Worm (Caenorhabditis elegans) whole organism, late embryonic: Measurements from ENCODE around the gene Y51A2D.8.

Source experiments
- C08G9.2 ChIP-seq: sonication (generic microtip); optimal IDR thresholded peaks from 2 replicates; lab custom pipeline; 2016; ENCODE audit warnings: mild to moderate bottlenecking, missing genetic modification characterization, moderate library complexity, missing compliant biosample characterization
- F13H6.1 ChIP-seq: sonication (generic microtip); optimal IDR thresholded peaks from 2 replicates; lab custom pipeline; 2016; ENCODE audit warnings: missing genetic modification characterization, missing compliant biosample characterization
- K02D7.2 ChIP-seq: sonication (generic microtip); optimal IDR thresholded peaks from 2 replicates; lab custom pipeline; 2017; ENCODE audit warnings: mild to moderate bottlenecking, missing genetic modification characterization, missing compliant biosample characterization
- K09A11.1 ChIP-seq: sonication (generic microtip); optimal IDR thresholded peaks from 2 replicates; lab custom pipeline; 2017; ENCODE audit warnings: antibody characterized with exemption, mild to moderate bottlenecking, missing genetic modification characterization, missing compliant biosample characterization; ENCODE audit not compliant: insufficient read depth
- Y22D7AL.16 ChIP-seq: sonication (generic microtip); optimal IDR thresholded peaks from 2 replicates; lab custom pipeline; 2016; ENCODE audit warnings: missing genetic modification characterization, missing compliant biosample characterization
- ahr-1 ChIP-seq: sonication (generic microtip); optimal IDR thresholded peaks from 2 replicates; lab custom pipeline; 2016; ENCODE audit warnings: missing genetic modification characterization, missing compliant biosample characterization
- ama-1 ChIP-seq: fragments of 150-350 bp; optimal IDR thresholded peaks from 2 replicates; lab custom pipeline; 2014
- ceh-14 ChIP-seq: sonication (generic microtip); optimal IDR thresholded peaks from 2 replicates; lab custom pipeline; 2016; ENCODE audit warnings: missing genotype, missing genetic modification characterization, missing compliant biosample characterization
- ceh-18 ChIP-seq: sonication (generic microtip); optimal IDR thresholded peaks from 2 replicates; lab custom pipeline; 2016; ENCODE audit warnings: missing genetic modification characterization, missing compliant biosample characterization
- ceh-19 ChIP-seq: fragments of 200-800 bp; sonication (Bioruptor generic); optimal IDR thresholded peaks from 2 replicates; lab custom pipeline; 2018; ENCODE audit warnings: mild to moderate bottlenecking, missing genetic modification characterization, missing compliant biosample characterization
- ceh-2 ChIP-seq: sonication (generic microtip); optimal IDR thresholded peaks from 2 replicates; lab custom pipeline; 2016; ENCODE audit warnings: missing genotype, missing genetic modification characterization, missing compliant biosample characterization
- ceh-24 ChIP-seq: sonication (generic microtip); optimal IDR thresholded peaks from 2 replicates; lab custom pipeline; 2016; ENCODE audit warnings: mild to moderate bottlenecking, missing genetic modification characterization, missing compliant biosample characterization
- ceh-34 ChIP-seq: sonication (generic microtip); optimal IDR thresholded peaks from 2 replicates; lab custom pipeline; 2016; ENCODE audit warnings: mild to moderate bottlenecking, missing genetic modification characterization, missing compliant biosample characterization
- ceh-45 ChIP-seq: fragments of 200-800 bp; sonication (Bioruptor generic); IDR thresholded peaks from 2 replicates; pipeline ENCODE4 v1.3.6; 2022; ENCODE audit warnings: missing genetic modification reagents, missing genetic modification characterization, missing compliant biosample characterization
- ceh-6 ChIP-seq: fragments of 200-800 bp; sonication (Bioruptor generic); optimal IDR thresholded peaks from 2 replicates; lab custom pipeline; 2018; ENCODE audit warnings: mild to moderate bottlenecking, missing genetic modification characterization, missing compliant biosample characterization
- ceh-9 ChIP-seq: sonication (generic microtip); optimal IDR thresholded peaks from 2 replicates; lab custom pipeline; 2016; ENCODE audit warnings: mild to moderate bottlenecking, missing genetic modification characterization, inconsistent platforms, missing compliant biosample characterization
- dmd-4 ChIP-seq: sonication (generic microtip); optimal IDR thresholded peaks from 2 replicates; lab custom pipeline; 2016; ENCODE audit warnings: borderline replicate concordance, missing genetic modification characterization, missing compliant biosample characterization
- dve-1 ChIP-seq: sonication (generic microtip); optimal IDR thresholded peaks from 2 replicates; lab custom pipeline; 2017; ENCODE audit warnings: antibody characterized with exemption, mild to moderate bottlenecking, missing genetic modification characterization, missing compliant biosample characterization
- ets-4 ChIP-seq: sonication (generic microtip); optimal IDR thresholded peaks from 2 replicates; lab custom pipeline; 2016; ENCODE audit warnings: missing genetic modification characterization, missing compliant biosample characterization
- fax-1 ChIP-seq: sonication (generic microtip); optimal IDR thresholded peaks from 2 replicates; lab custom pipeline; 2016; ENCODE audit warnings: missing genotype, missing genetic modification characterization, missing compliant biosample characterization
- fkh-10 ChIP-seq: fragments of 150-350 bp; optimal IDR thresholded peaks from 2 replicates; lab custom pipeline; 2014; ENCODE audit warnings: missing biosample characterization, missing genetic modification reagents, missing genetic modification characterization
- gmeb-2 ChIP-seq: sonication (generic microtip); optimal IDR thresholded peaks from 2 replicates; lab custom pipeline; 2016; ENCODE audit warnings: missing genetic modification characterization, inconsistent platforms, missing compliant biosample characterization
- hlh-15 ChIP-seq: sonication (generic microtip); optimal IDR thresholded peaks from 2 replicates; lab custom pipeline; 2016; ENCODE audit warnings: missing genetic modification characterization, missing compliant biosample characterization
- hlh-30 ChIP-seq: sonication (generic microtip); optimal IDR thresholded peaks from 2 replicates; lab custom pipeline; 2017; ENCODE audit warnings: antibody characterized with exemption, missing genetic modification characterization, missing compliant biosample characterization; ENCODE audit not compliant: insufficient read depth
- hlh-6 ChIP-seq: sonication (generic microtip); optimal IDR thresholded peaks from 2 replicates; lab custom pipeline; 2016; ENCODE audit warnings: missing genotype, missing genetic modification characterization, missing compliant biosample characterization
- lin-11 ChIP-seq: fragments of 200-800 bp; sonication (Bioruptor generic); optimal IDR thresholded peaks from 2 replicates; lab custom pipeline; 2018; ENCODE audit warnings: mild to moderate bottlenecking, missing genetic modification characterization, missing compliant biosample characterization
- mec-3 ChIP-seq: sonication (generic microtip); optimal IDR thresholded peaks from 2 replicates; lab custom pipeline; 2016; ENCODE audit warnings: borderline replicate concordance, missing genetic modification characterization, missing compliant biosample characterization
- nfya-1 ChIP-seq: sonication (generic microtip); optimal IDR thresholded peaks from 2 replicates; lab custom pipeline; 2017; ENCODE audit warnings: missing genetic modification characterization, mild to moderate bottlenecking, missing compliant biosample characterization, antibody characterized with exemption, moderate library complexity
- nhr-11 ChIP-seq: fragments of 150-350 bp; optimal IDR thresholded peaks from 2 replicates; lab custom pipeline; 2014; ENCODE audit warnings: missing biosample characterization, missing genetic modification characterization
- nhr-232 ChIP-seq: sonication (generic microtip); optimal IDR thresholded peaks from 2 replicates; lab custom pipeline; 2016; ENCODE audit warnings: missing genetic modification characterization, missing compliant biosample characterization
- pat-9 ChIP-seq: fragments of 200-800 bp; sonication (Bioruptor generic); optimal IDR thresholded peaks from 2 replicates; lab custom pipeline; 2018; ENCODE audit warnings: mild to moderate bottlenecking, missing genetic modification characterization, moderate library complexity, missing compliant biosample characterization
- pha-2 ChIP-seq: sonication (generic microtip); optimal IDR thresholded peaks from 2 replicates; lab custom pipeline; 2017; ENCODE audit warnings: mild to moderate bottlenecking, missing genetic modification characterization, missing compliant biosample characterization
- pha-4 ChIP-seq: fragments of 150-350 bp; optimal IDR thresholded peaks from 2 replicates; lab custom pipeline; 2018; ENCODE audit warnings: missing biosample characterization, missing genetic modification reagents, missing genetic modification characterization
- pqm-1 ChIP-seq: sonication (generic microtip); optimal IDR thresholded peaks from 2 replicates; lab custom pipeline; 2016; ENCODE audit warnings: missing genetic modification characterization, missing compliant biosample characterization
- ref-2 ChIP-seq: sonication (generic microtip); optimal IDR thresholded peaks from 2 replicates; lab custom pipeline; 2016; ENCODE audit warnings: missing genetic modification characterization, missing compliant biosample characterization
- rnt-1 ChIP-seq: sonication (generic microtip); optimal IDR thresholded peaks from 2 replicates; lab custom pipeline; 2016; ENCODE audit warnings: missing genetic modification characterization, missing compliant biosample characterization
- sdc-2 ChIP-seq: sonication (generic microtip); optimal IDR thresholded peaks from 2 replicates; lab custom pipeline; 2016; ENCODE audit warnings: missing genotype, missing genetic modification characterization, missing compliant biosample characterization
- syd-9 ChIP-seq: sonication (generic microtip); optimal IDR thresholded peaks from 2 replicates; lab custom pipeline; 2016; ENCODE audit warnings: mild to moderate bottlenecking, missing genetic modification characterization, moderate library complexity, missing compliant biosample characterization
- tbx-2 ChIP-seq: sonication (generic microtip); optimal IDR thresholded peaks from 2 replicates; lab custom pipeline; 2016; ENCODE audit warnings: missing genetic modification characterization, missing compliant biosample characterization
- tbx-7 ChIP-seq: sonication (generic microtip); optimal IDR thresholded peaks from 2 replicates; lab custom pipeline; 2016; ENCODE audit warnings: missing genotype, missing genetic modification characterization, missing compliant biosample characterization
- unc-42 ChIP-seq: sonication (generic microtip); optimal IDR thresholded peaks from 2 replicates; lab custom pipeline; 2016; ENCODE audit warnings: missing genotype, missing genetic modification characterization, missing compliant biosample characterization
- unc-55 ChIP-seq: sonication (generic microtip); optimal IDR thresholded peaks from 2 replicates; lab custom pipeline; 2017; ENCODE audit warnings: missing biosample characterization, missing genetic modification reagents, missing genetic modification characterization

The Y51A2D.8 gene

ce11 chrV:18586954-18587353, 33.3 kb upstream of the Y51A2D.8 start:
- no peak for TF ChIP-seq ref-2 (tag; lab: Kevin White, UChicago)
- TF ChIP-seq syd-9 (tag; lab: Kevin White, UChicago), result no peak
- TF ChIP-seq ceh-24 (tag; lab: Kevin White, UChicago), result no peak
- TF ChIP-seq pha-4 (tag; lab: Kevin White, UChicago), result no peak
- TF ChIP-seq K09A11.1 (tag; lab: Kevin White, UChicago), result no peak
- no peak for TF ChIP-seq lin-11 (tag; lab: Kevin White, UChicago)
- TF ChIP-seq ceh-45 (GFP tag; lab: Robert Waterston, UW), result no peak
- no peak for TF ChIP-seq ets-4 (tag; lab: Kevin White, UChicago)
- TF ChIP-seq gmeb-2, result no peak
- TF ChIP-seq sdc-2 (tag; lab: Kevin White, UChicago), result no peak
- no peak for TF ChIP-seq pat-9 (tag; lab: Kevin White, UChicago)
- no peak for TF ChIP-seq hlh-15 (tag; lab: Kevin White, UChicago)
- TF ChIP-seq tbx-7 (tag; lab: Kevin White, UChicago), result no peak
- no peak for TF ChIP-seq unc-42 (tag; lab: Kevin White, UChicago)
- TF ChIP-seq fkh-10 (GFP tag; lab: Kevin White, UChicago), result no peak
- no peak for TF ChIP-seq ama-1 (lab: Kevin White, UChicago)
- TF ChIP-seq hlh-6 (tag; lab: Kevin White, UChicago), result no peak

DNA sequence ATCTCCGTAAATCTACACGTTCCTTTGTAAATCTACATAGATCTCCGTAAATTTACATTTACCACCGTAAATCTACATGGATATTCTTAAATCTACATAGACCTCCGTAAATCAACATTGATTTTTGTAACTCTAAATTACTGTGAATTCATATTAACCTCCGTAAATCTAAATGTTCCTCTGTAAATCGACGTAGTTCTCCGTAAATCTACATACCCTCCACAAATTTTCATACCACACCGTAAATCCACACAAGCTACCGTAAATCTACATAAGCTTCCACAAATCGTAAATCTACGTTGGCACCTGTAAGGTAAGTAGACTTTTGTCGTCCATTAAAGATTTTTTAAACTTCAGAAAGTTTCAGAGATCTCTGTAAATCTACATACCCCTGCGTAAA, 31.5 kb upstream of the Y51A2D.8 start:
- TF ChIP-seq ceh-14 (tag; lab: Kevin White, UChicago), result no peak
- TF ChIP-seq nhr-11 (tag; lab: Kevin White, UChicago), result no peak
- TF ChIP-seq Y22D7AL.16 (tag; lab: Kevin White, UChicago), result no peak
- TF ChIP-seq ceh-6 (GFP tag; lab: Kevin White, UChicago), result no peak
- TF ChIP-seq ceh-19 (GFP tag; lab: Kevin White, UChicago), result no peak

DNA sequence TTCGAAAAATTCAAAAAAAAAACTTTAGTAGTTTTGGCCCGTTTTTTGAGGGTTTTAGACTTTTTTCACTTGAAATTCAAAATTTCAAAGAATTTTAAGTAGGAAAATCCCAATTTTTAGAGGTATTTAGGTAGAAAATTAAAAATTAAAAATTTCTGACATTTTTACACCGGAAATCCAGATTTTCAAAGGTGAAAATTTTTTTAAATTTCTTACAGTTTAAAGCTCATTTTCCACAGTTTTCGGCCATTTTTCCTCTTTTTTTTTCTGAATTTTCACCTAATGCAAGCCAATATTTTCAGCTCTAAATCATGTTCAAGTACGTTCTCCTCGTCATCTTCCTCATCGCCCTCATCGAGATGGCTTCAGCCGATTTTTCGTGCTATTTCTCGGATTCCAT, 28.7 kb upstream of the Y51A2D.8 start, which contains the start of gene txt-14:
Gene txt-14, plus strand, starts transcription at position 301 of the 400 bp plus-strand sequence.
- no peak for TF ChIP-seq nhr-232 (tag; lab: Kevin White, UChicago)
- no peak for TF ChIP-seq gmeb-2
- no peak for TF ChIP-seq K09A11.1 (tag; lab: Kevin White, UChicago)
- TF ChIP-seq ceh-19 (GFP tag; lab: Kevin White, UChicago), result no peak
- no peak for TF ChIP-seq C08G9.2 (tag; lab: Kevin White, UChicago)
- no peak for TF ChIP-seq ceh-34
- TF ChIP-seq syd-9 (tag; lab: Kevin White, UChicago), result no peak
- no peak for TF ChIP-seq pha-2 (tag; lab: Kevin White, UChicago)
- TF ChIP-seq pqm-1 (tag; lab: Kevin White, UChicago), result no peak

DNA sequence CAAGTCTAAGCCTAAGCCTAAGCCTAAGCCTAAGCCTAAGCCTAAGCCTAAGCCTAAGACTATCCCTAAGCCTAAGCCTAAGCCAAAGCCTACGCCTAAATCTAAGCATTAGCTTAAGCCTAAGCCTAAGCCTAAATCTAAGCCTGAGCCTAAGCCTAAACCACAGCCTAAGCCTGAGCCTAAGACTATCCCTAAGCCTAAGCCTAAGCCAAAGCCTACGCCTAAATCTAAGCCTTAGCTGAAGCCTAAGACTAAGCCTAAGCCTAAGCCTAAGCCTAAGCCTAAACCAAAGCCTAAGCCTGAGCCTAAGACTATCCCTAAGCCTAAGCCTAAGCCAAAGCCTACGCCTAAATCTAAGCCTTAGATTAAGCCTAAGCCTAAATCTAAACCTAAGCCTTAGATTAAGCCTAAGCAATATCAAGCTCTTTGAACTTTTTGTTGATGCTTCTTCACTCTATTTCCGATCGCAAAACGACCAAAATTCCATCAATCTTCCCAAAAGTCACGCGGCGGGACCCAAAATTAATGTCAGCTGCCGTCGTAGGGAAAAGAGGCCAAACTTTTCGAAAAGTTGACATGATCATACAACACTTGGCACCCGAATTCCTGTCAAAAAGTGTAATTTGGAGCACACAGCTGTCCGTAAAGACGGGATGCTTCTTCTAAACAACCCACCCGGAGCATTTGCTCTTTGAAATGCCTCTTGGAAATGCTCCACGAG, 27.9 kb upstream of the Y51A2D.8 start:
- TF ChIP-seq dve-1 (tag; lab: Kevin White, UChicago) (peak; percentile 83), ref-2 (tag; lab: Kevin White, UChicago) (no peak), rnt-1 (tag; lab: Kevin White, UChicago) (peak; percentile 38), nfya-1 (no peak), ceh-2 (tag; lab: Kevin White, UChicago) (no peak), pha-2 (tag; lab: Kevin White, UChicago) (no peak), ahr-1 (tag; lab: Kevin White, UChicago) (no peak), tbx-2 (tag; lab: Kevin White, UChicago) (peak; percentile 15), unc-55 (GFP tag; lab: Kevin White, UChicago) (peak; percentile 97), fax-1 (tag; lab: Kevin White, UChicago) (no peak), K09A11.1 (tag; lab: Kevin White, UChicago) (no peak), hlh-30 (tag; lab: Kevin White, UChicago) (peak; percentile 11), mec-3 (tag; lab: Kevin White, UChicago) (no peak), ceh-45 (GFP tag; lab: Robert Waterston, UW) (no peak), ets-4 (tag; lab: Kevin White, UChicago) (no peak), pqm-1 (tag; lab: Kevin White, UChicago) (no peak), ceh-9 (tag; lab: Kevin White, UChicago) (no peak), fkh-10 (GFP tag; lab: Kevin White, UChicago) (no peak), K02D7.2 (tag; lab: Kevin White, UChicago) (no peak), ceh-18 (peak; percentile 67), gmeb-2 (no peak), ceh-14 (tag; lab: Kevin White, UChicago) (no peak), F13H6.1 (tag; lab: Kevin White, UChicago) (no peak), sdc-2 (tag; lab: Kevin White, UChicago) (no peak), dmd-4 (tag; lab: Kevin White, UChicago) (no peak)
